Worm (Caenorhabditis elegans) whole organism, L4 larva: ENCODE measurements around the gene H40L08.3.

ENCODE experiments used
- F44E2.7 ChIP-seq: fragments of 200-800 bp; sonication (Bioruptor generic); IDR thresholded peaks from 2 replicates; pipeline ENCODE4 v2.1.2; 2022; ENCODE audit warnings: missing genetic modification characterization, missing compliant biosample characterization
- T20F7.1 ChIP-seq: fragments of 200-800 bp; sonication (Bioruptor generic); optimal IDR thresholded peaks from 2 replicates; lab custom pipeline; 2018; ENCODE audit warnings: mild to moderate bottlenecking, missing genetic modification characterization, missing compliant biosample characterization
- T26A8.4 ChIP-seq: fragments of 200-800 bp; sonication (Bioruptor generic); IDR thresholded peaks from 2 replicates; pipeline ENCODE4 v1.3.6; 2022; ENCODE audit warnings: missing genetic modification characterization, missing compliant biosample characterization
- Y48G9A.11 ChIP-seq: fragments of 200-800 bp; sonication (Bioruptor generic); IDR thresholded peaks from 2 replicates; pipeline ENCODE4 v1.3.6; 2022; ENCODE audit warnings: missing genetic modification reagents, missing genetic modification characterization, missing compliant biosample characterization
- Y5F2A.4 ChIP-seq: fragments of 200-800 bp; sonication (Bioruptor generic); optimal IDR thresholded peaks from 2 replicates; lab custom pipeline; 2018; ENCODE audit warnings: mild to moderate bottlenecking, missing genetic modification characterization, missing compliant biosample characterization
- Y75B8A.6 ChIP-seq: fragments of 200-800 bp; sonication (Bioruptor generic); IDR thresholded peaks from 2 replicates; pipeline ENCODE4 v1.3.6; 2022; ENCODE audit warnings: missing genetic modification reagents, missing genetic modification characterization, missing compliant biosample characterization
- ZK546.5 ChIP-seq, 2 experiments: sonication (generic microtip); optimal IDR thresholded peaks; 2 replicates each; lab custom pipeline; 2017; ENCODE audit warnings: missing biosample characterization in 2 of 2, missing genetic modification characterization in 2 of 2
- aha-1 ChIP-seq: fragments of 150-350 bp; peaks from one replicate; lab custom pipeline; 2014; ENCODE audit warnings: missing biosample characterization, missing genetic modification characterization
- aly-2 ChIP-seq: sonication (generic microtip); optimal IDR thresholded peaks from 2 replicates; lab custom pipeline; 2018; ENCODE audit warnings: missing biosample characterization, missing genetic modification characterization
- ama-1 ChIP-seq: fragments of 150-350 bp; optimal IDR thresholded peaks from 2 replicates; lab custom pipeline; 2014; ENCODE audit warnings: inconsistent platforms, mixed read lengths
- arid-1 ChIP-seq: fragments of 200-800 bp; sonication (Bioruptor generic); conservative IDR thresholded peaks from 2 replicates; pipeline ENCODE4 v1.3.6; 2022; ENCODE audit warnings: missing genetic modification reagents, missing genetic modification characterization, missing compliant biosample characterization
- ceh-20 ChIP-seq: fragments of 200-800 bp; sonication (Bioruptor generic); IDR thresholded peaks from 2 replicates; pipeline ENCODE4 v1.3.6; 2022; ENCODE audit warnings: missing genetic modification reagents, missing genetic modification characterization, missing compliant biosample characterization
- ceh-62 ChIP-seq: sonication (generic microtip); optimal IDR thresholded peaks from 2 replicates; lab custom pipeline; 2017; ENCODE audit warnings: missing biosample characterization, missing genetic modification characterization
- ceh-82 ChIP-seq: sonication (generic microtip); optimal IDR thresholded peaks from 2 replicates; lab custom pipeline; 2017; ENCODE audit warnings: missing biosample characterization, missing genetic modification characterization
- ces-1 ChIP-seq: fragments of 150-350 bp; sonication (generic microtip); optimal IDR thresholded peaks from 4 replicates; lab custom pipeline; 2014; ENCODE audit warnings: missing biosample characterization, missing genetic modification reagents, missing genetic modification characterization
- ctbp-1 ChIP-seq: fragments of 200-800 bp; sonication (Bioruptor generic); IDR thresholded peaks from 2 replicates; pipeline ENCODE4 v1.3.6; 2022; ENCODE audit warnings: missing genetic modification reagents, missing genetic modification characterization, missing compliant biosample characterization
- daf-12 ChIP-seq: fragments of 150-350 bp; optimal IDR thresholded peaks from 2 replicates; lab custom pipeline; 2014; ENCODE audit warnings: missing biosample characterization, missing genetic modification reagents, missing genetic modification characterization
- dmd-6 ChIP-seq: fragments of 200-800 bp; sonication (Bioruptor generic); IDR thresholded peaks from 2 replicates; pipeline ENCODE4 v1.3.6; 2022; ENCODE audit warnings: missing genetic modification reagents, missing genetic modification characterization, missing compliant biosample characterization
- dmd-8 ChIP-seq: fragments of 200-800 bp; sonication (Bioruptor generic); IDR thresholded peaks from 2 replicates; pipeline ENCODE4 v1.3.6; 2022; ENCODE audit warnings: missing genetic modification characterization, missing compliant biosample characterization
- egl-27 ChIP-seq: sonication (generic microtip); optimal IDR thresholded peaks from 3 replicates; lab custom pipeline; 2017; ENCODE audit warnings: missing biosample characterization, missing genetic modification reagents, missing genetic modification characterization
- fos-1 ChIP-seq: fragments of 150-350 bp; optimal IDR thresholded peaks from 2 replicates; lab custom pipeline; 2014; ENCODE audit warnings: missing biosample characterization, missing genetic modification characterization
- hlh-11 ChIP-seq: fragments of 200-800 bp; sonication (Bioruptor generic); optimal IDR thresholded peaks from 2 replicates; lab custom pipeline; 2018; ENCODE audit warnings: mild to moderate bottlenecking, missing genetic modification characterization, missing compliant biosample characterization
- hlh-30 ChIP-seq: sonication (generic microtip); optimal IDR thresholded peaks from 2 replicates; lab custom pipeline; 2017; ENCODE audit warnings: antibody characterized with exemption, mild to moderate bottlenecking, missing genetic modification characterization, missing compliant biosample characterization; ENCODE audit not compliant: insufficient read depth
- hmg-1.1 ChIP-seq: fragments of 200-800 bp; sonication (Bioruptor generic); IDR thresholded peaks from 2 replicates; pipeline ENCODE4 v1.3.6; 2022; ENCODE audit warnings: missing genetic modification reagents, missing genetic modification characterization, missing compliant biosample characterization
- jun-1 ChIP-seq: fragments of 150-350 bp; optimal IDR thresholded peaks from 2 replicates; lab custom pipeline; 2014; ENCODE audit warnings: missing biosample characterization, missing genetic modification reagents, missing genetic modification characterization
- lin-1 ChIP-seq: fragments of 200-800 bp; sonication (Bioruptor generic); IDR thresholded peaks from 2 replicates; pipeline ENCODE4 v1.3.6; 2022; ENCODE audit warnings: missing genetic modification reagents, missing genetic modification characterization, missing compliant biosample characterization
- lin-13 ChIP-seq: fragments of 150-350 bp; optimal IDR thresholded peaks from 2 replicates; lab custom pipeline; 2014; ENCODE audit warnings: missing biosample characterization, missing genetic modification reagents, missing genetic modification characterization
- lin-15B ChIP-seq: fragments of 150-350 bp; sonication (generic microtip); optimal IDR thresholded peaks from 3 replicates; lab custom pipeline; 2014; ENCODE audit warnings: missing biosample characterization, missing genetic modification characterization
- lin-38 ChIP-seq: fragments of 200-800 bp; sonication (Bioruptor generic); IDR thresholded peaks from 2 replicates; pipeline ENCODE4 v1.3.6; 2022; ENCODE audit warnings: missing genetic modification reagents, missing genetic modification characterization, missing compliant biosample characterization
- lsy-2 ChIP-seq, 2 experiments: fragments of 150-350 bp in 1 of 2; sonication (generic microtip) in 1 of 2; optimal IDR thresholded peaks; 2 replicates each; lab custom pipeline; 2014 to 2017; ENCODE audit warnings: missing biosample characterization in 2 of 2, missing genetic modification characterization in 2 of 2
- madf-5 ChIP-seq, 2 experiments: fragments of 200-800 bp; sonication (Bioruptor generic); IDR thresholded peaks; 2 replicates each; pipeline ENCODE4 v1.3.6; 2022; ENCODE audit warnings: missing compliant biosample characterization in 2 of 2, missing genetic modification characterization in 2 of 2
- mep-1 ChIP-seq: fragments of 150-350 bp; sonication (generic microtip); optimal IDR thresholded peaks from 3 replicates; lab custom pipeline; 2014; ENCODE audit warnings: missing biosample characterization, missing genetic modification characterization
- mxl-2 ChIP-seq: fragments of 200-800 bp; sonication (Bioruptor generic); conservative IDR thresholded peaks from 2 replicates; pipeline ENCODE4 v1.3.6; 2022; ENCODE audit warnings: missing genetic modification reagents, missing genetic modification characterization, missing compliant biosample characterization
- mxl-3 ChIP-seq: fragments of 200-800 bp; sonication (Bioruptor generic); optimal IDR thresholded peaks from 2 replicates; lab custom pipeline; 2018; ENCODE audit warnings: mild to moderate bottlenecking, missing genetic modification characterization, missing compliant biosample characterization
- nhr-102 ChIP-seq: sonication (generic microtip); optimal IDR thresholded peaks from 2 replicates; lab custom pipeline; 2016; ENCODE audit warnings: mild to moderate bottlenecking, missing genetic modification characterization, moderate library complexity, missing compliant biosample characterization
- nhr-25 ChIP-seq: sonication (generic microtip); optimal IDR thresholded peaks from 2 replicates; lab custom pipeline; 2017; ENCODE audit warnings: missing genetic modification characterization, mild to moderate bottlenecking, missing compliant biosample characterization, antibody characterized with exemption, moderate library complexity, borderline replicate concordance; ENCODE audit not compliant: insufficient read depth
- nhr-28 ChIP-seq: fragments of 150-350 bp; optimal IDR thresholded peaks from 2 replicates; lab custom pipeline; 2014; ENCODE audit warnings: missing biosample characterization, missing genetic modification characterization
- nhr-48 ChIP-seq: sonication (generic microtip); optimal IDR thresholded peaks from 2 replicates; lab custom pipeline; 2016; ENCODE audit warnings: mild to moderate bottlenecking, missing genetic modification characterization, missing compliant biosample characterization
- nhr-6 ChIP-seq: fragments of 150-350 bp; optimal IDR thresholded peaks from 2 replicates; lab custom pipeline; 2014; ENCODE audit warnings: missing biosample characterization, missing genetic modification characterization
- nhr-76 ChIP-seq: fragments of 150-350 bp; optimal IDR thresholded peaks from 2 replicates; lab custom pipeline; 2014; ENCODE audit warnings: missing biosample characterization, missing genetic modification characterization
- nhr-77 ChIP-seq: fragments of 150-350 bp; optimal IDR thresholded peaks from 2 replicates; lab custom pipeline; 2014; ENCODE audit warnings: missing biosample characterization, missing genetic modification characterization
- pha-4 ChIP-seq, 2 experiments: fragments of 150-350 bp in 1 of 2; fragments of 200-800 bp in 1 of 2; sonication (Bioruptor generic) in 1 of 2; IDR thresholded peaks in 1 of 2; optimal IDR thresholded peaks in 1 of 2; 2 replicates each; pipeline versions ENCODE4 v1.3.6 to Lab custom; 2014 to 2022; ENCODE audit warnings: missing genetic modification characterization in 2 of 2, missing genetic modification reagents in 2 of 2, missing biosample characterization in 1 of 2, missing compliant biosample characterization in 1 of 2
- sdz-12 ChIP-seq: fragments of 200-800 bp; sonication (Bioruptor generic); optimal IDR thresholded peaks from 2 replicates; lab custom pipeline; 2018; ENCODE audit warnings: mild to moderate bottlenecking, missing genetic modification characterization, missing compliant biosample characterization
- skn-1 ChIP-seq: fragments of 150-350 bp; optimal IDR thresholded peaks from 2 replicates; lab custom pipeline; 2014; ENCODE audit warnings: missing biosample characterization, missing genetic modification characterization
- snpc-4 ChIP-seq: fragments of 150-350 bp; optimal IDR thresholded peaks from 2 replicates; lab custom pipeline; 2014; ENCODE audit warnings: missing biosample characterization, missing genetic modification characterization
- spr-3 ChIP-seq: fragments of 200-800 bp; sonication (Bioruptor generic); optimal IDR thresholded peaks from 2 replicates; lab custom pipeline; 2018; ENCODE audit warnings: mild to moderate bottlenecking, missing genetic modification characterization, missing compliant biosample characterization
- unc-130 ChIP-seq: sonication (generic microtip); optimal IDR thresholded peaks from 2 replicates; lab custom pipeline; 2016; ENCODE audit warnings: missing genetic modification reagents, missing genetic modification characterization, missing compliant biosample characterization
- vab-7 ChIP-seq: fragments of 200-800 bp; sonication (Bioruptor generic); IDR thresholded peaks from 2 replicates; pipeline ENCODE4 v1.3.6; 2022; ENCODE audit warnings: missing genetic modification reagents, missing genetic modification characterization, missing compliant biosample characterization
- zfp-2 ChIP-seq: sonication (generic microtip); optimal IDR thresholded peaks from 2 replicates; lab custom pipeline; 2016; ENCODE audit warnings: mild to moderate bottlenecking, missing genetic modification characterization, missing compliant biosample characterization
- zip-2 ChIP-seq: fragments of 150-350 bp; optimal IDR thresholded peaks from 2 replicates; lab custom pipeline; 2014; ENCODE audit warnings: missing biosample characterization, missing genetic modification characterization
- ztf-11 ChIP-seq: fragments of 150-350 bp; optimal IDR thresholded peaks from 2 replicates; lab custom pipeline; 2014; ENCODE audit warnings: missing biosample characterization, missing genetic modification characterization
- ztf-7 ChIP-seq: fragments of 150-350 bp; optimal IDR thresholded peaks from 2 replicates; lab custom pipeline; 2014; ENCODE audit warnings: missing biosample characterization, missing genetic modification characterization

Gene H40L08.3

DNA sequence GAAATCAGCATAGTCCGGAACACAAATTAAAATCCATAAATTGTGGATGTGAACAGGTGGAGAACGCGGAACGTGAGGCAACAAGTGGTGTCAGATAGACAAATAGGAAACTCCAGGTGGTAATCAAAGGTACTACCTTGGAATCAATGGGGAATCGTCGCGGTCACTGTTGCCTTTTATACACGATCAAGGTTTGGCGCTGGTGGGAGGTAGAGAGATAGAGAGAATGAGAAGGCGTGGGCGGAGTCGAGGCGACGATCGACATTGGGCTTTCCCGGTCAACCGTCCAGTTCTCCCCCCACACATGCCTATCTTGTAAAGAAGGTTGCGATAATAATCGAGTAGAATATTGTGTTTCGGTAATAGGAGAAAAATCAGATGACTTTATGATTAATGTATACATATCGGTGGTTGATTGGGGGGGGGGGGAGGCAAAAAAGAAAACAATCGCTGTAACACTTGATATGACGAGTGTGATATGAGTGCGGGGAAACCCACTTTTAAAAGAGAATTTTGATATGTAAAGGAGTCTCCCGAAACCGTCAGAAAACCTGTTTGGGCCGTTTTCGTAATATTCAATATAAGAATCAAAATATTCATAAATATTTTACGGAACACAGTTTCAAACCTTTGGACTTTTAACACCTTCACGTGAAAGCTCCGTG lies 1.8 kb upstream of the H40L08.3 start, which contains the start of the genes H40L08.8, H40L08.2 and H40L08.7 (continued):
- no peak for TF ChIP-seq nhr-6 (tag; lab: Kevin White, UChicago)
- TF ChIP-seq F44E2.7 (GFP tag; lab: Robert Waterston, UW), result no peak
- peak; percentile 45 for TF ChIP-seq mxl-3 (GFP tag; lab: Kevin White, UChicago)
- no peak for TF ChIP-seq lin-38 (GFP tag; lab: Robert Waterston, UW)
- TF ChIP-seq fos-1 (tag; lab: Kevin White, UChicago), result no peak
- peak; percentile 63 for TF ChIP-seq nhr-48 (tag; lab: Kevin White, UChicago)
- TF ChIP-seq hlh-30, result peak; percentile 56
- no peak for TF ChIP-seq nhr-102
- no peak for TF ChIP-seq snpc-4 (tag; lab: Kevin White, UChicago)
- no peak for TF ChIP-seq T20F7.1 (GFP tag; lab: Kevin White, UChicago)
- no peak for TF ChIP-seq ces-1 (GFP tag; lab: Kevin White, UChicago)
- TF ChIP-seq lin-15B (tag; lab: Kevin White, UChicago), result no peak
- TF ChIP-seq ztf-7, result no peak
- TF ChIP-seq ceh-20 (GFP tag; lab: Robert Waterston, UW), result no peak
- TF ChIP-seq unc-130 (GFP tag; lab: Kevin White, UChicago), result no peak
- no peak for TF ChIP-seq hmg-1.1 (GFP tag; lab: Robert Waterston, UW)
- TF ChIP-seq zip-2 (tag; lab: Kevin White, UChicago), result no peak
- no peak for TF ChIP-seq zfp-2 (tag; lab: Kevin White, UChicago)
- no peak for TF ChIP-seq ctbp-1 (GFP tag; lab: Robert Waterston, UW)
- TF ChIP-seq aly-2, result no peak
- no peak for TF ChIP-seq spr-3 (GFP tag; lab: Kevin White, UChicago)
- TF ChIP-seq ztf-11 (tag; lab: Kevin White, UChicago), result no peak
- no peak for TF ChIP-seq Y75B8A.6 (GFP tag; lab: Robert Waterston, UW)
- TF ChIP-seq dmd-8 (GFP tag; lab: Robert Waterston, UW), result no peak
- TF ChIP-seq Y48G9A.11 (GFP tag; lab: Robert Waterston, UW), result no peak
- TF ChIP-seq hlh-11 (tag; lab: Kevin White, UChicago), result peak; percentile 49
- peak; percentile 97 for TF ChIP-seq ama-1 (lab: Kevin White, UChicago)
- TF ChIP-seq ZK546.5 (tag; optimal IDR thresholded peaks at IDR 0.05; lab: Kevin White, UChicago), result no peak
- no peak for TF ChIP-seq sdz-12 (GFP tag; lab: Kevin White, UChicago)
- TF ChIP-seq ceh-62 (tag; lab: Kevin White, UChicago), result no peak
- no peak for TF ChIP-seq mxl-2 (GFP tag; lab: Robert Waterston, UW)
- TF ChIP-seq vab-7, result no peak
- TF ChIP-seq skn-1 (tag; lab: Kevin White, UChicago), result no peak
- no peak for TF ChIP-seq jun-1 (tag; lab: Kevin White, UChicago)
- no peak for TF ChIP-seq egl-27 (tag; lab: Kevin White, UChicago)
- peak; percentile 98 for TF ChIP-seq aha-1
- TF ChIP-seq nhr-25 (tag; lab: Kevin White, UChicago), result peak; percentile 56
- TF ChIP-seq nhr-77, result no peak
- no peak for TF ChIP-seq pha-4 (GFP tag; IDR thresholded peaks at IDR 0.05; lab: Robert Waterston, UW)
- TF ChIP-seq pha-4 (tag; optimal IDR thresholded peaks at IDR 0.05; lab: Kevin White, UChicago), result no peak
- TF ChIP-seq lin-13 (GFP tag; lab: Kevin White, UChicago), result no peak
- no peak for TF ChIP-seq arid-1 (GFP tag; lab: Robert Waterston, UW)
- TF ChIP-seq mep-1 (tag; lab: Kevin White, UChicago), result no peak
- peak; percentile 16; the same call in 1 of the 2 replicates for TF ChIP-seq dmd-6 (GFP tag; lab: Robert Waterston, UW)
- TF ChIP-seq madf-5 (GFP tag; IDR thresholded peaks at IDR 0.05; lab: Robert Waterston, UW), result no peak
- TF ChIP-seq Y5F2A.4 (GFP tag; lab: Kevin White, UChicago), result no peak
- TF ChIP-seq lsy-2 (tag; optimal IDR thresholded peaks at IDR 0.05; lab: Kevin White, UChicago), result no peak
- TF ChIP-seq nhr-28 (tag; lab: Kevin White, UChicago), result no peak
- TF ChIP-seq T26A8.4 (GFP tag; lab: Robert Waterston, UW), result no peak
- no peak for TF ChIP-seq ceh-82 (tag; lab: Kevin White, UChicago)
- TF ChIP-seq nhr-76 (tag; lab: Kevin White, UChicago), result no peak
- no peak for TF ChIP-seq daf-12
- TF ChIP-seq lin-1 (GFP tag; lab: Robert Waterston, UW), result no peak
- TF ChIP-seq, all 104 proteins: peak for 10
